Fruit fly (Drosophila melanogaster): ENCODE measurements around the gene Acer.

DNA sequence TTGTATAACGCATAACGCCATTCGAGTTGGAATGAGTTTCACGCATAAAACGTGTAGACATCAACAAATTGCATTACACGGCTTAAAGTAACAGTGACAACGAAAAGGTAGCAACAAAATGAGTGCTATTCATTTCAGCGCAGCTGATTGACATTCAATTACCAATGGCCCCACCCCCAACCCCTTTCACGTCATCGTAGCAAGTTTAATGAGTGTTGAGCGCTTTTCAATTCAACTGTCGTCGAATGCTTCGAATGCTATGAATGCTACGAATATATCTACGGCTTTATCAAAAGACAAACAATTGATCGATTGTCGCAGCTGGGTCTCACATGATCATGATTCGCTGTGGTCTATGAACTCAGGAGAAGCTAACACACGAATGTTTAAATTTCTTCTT lies 11.9 kb downstream of the Acer start:
- TF ChIP-seq Atf6 (GFP tag; IDR thresholded peaks at IDR 0.05) (no peak), CG15073 (GFP tag; optimal IDR thresholded peaks at IDR 0.05) (no peak), Oaz (GFP tag; IDR thresholded peaks at IDR 0.05) (no peak), Sin3A (optimal IDR thresholded peaks at IDR 0.05) (no peak), usp (GFP tag; optimal IDR thresholded peaks at IDR 0.05) (no peak), Abd-B (GFP tag; optimal IDR thresholded peaks at IDR 0.05) (no peak), insv (GFP tag; optimal IDR thresholded peaks at IDR 0.05) (no peak), Dek (tag; optimal IDR thresholded peaks at IDR 0.05) (no peak), fd64A (GFP tag; optimal IDR thresholded peaks at IDR 0.05) (no peak), cas (GFP tag; IDR thresholded peaks at IDR 0.05) (no peak), CG32767 (GFP tag; IDR thresholded peaks at IDR 0.05) (no peak), CG17186 (GFP tag; optimal IDR thresholded peaks at IDR 0.05) (no peak), CG1603 (tag; optimal IDR thresholded peaks at IDR 0.05) (no peak), CG12299 (tag; optimal IDR thresholded peaks at IDR 0.05) (no peak)
